Fruit fly (Drosophila melanogaster) whole organism, adult: ENCODE data around the gene Cngl.

Source experiments
- CG14711 ChIP-seq: fragments of 200-800 bp; sonication (Bioruptor generic); optimal IDR thresholded peaks from 2 replicates; lab custom pipeline; 2018; ENCODE audit warnings: missing biosample characterization, mild to moderate bottlenecking, missing genetic modification characterization, moderate library complexity
- CG1620 ChIP-seq: fragments of 200-800 bp; sonication (Bioruptor generic); optimal IDR thresholded peaks from 2 replicates; lab custom pipeline; 2016; ENCODE audit warnings: missing biosample characterization, missing genetic modification characterization
- CG33017 ChIP-seq: fragments of 200-800 bp; sonication (Bioruptor generic); optimal IDR thresholded peaks from 2 replicates; lab custom pipeline; 2018; ENCODE audit warnings: missing biosample characterization, mild to moderate bottlenecking, missing genetic modification characterization, moderate library complexity
- CG5204 ChIP-seq: fragments of 200-800 bp; sonication (Bioruptor generic); optimal IDR thresholded peaks from 2 replicates; lab custom pipeline; 2016; ENCODE audit warnings: missing biosample characterization, missing genetic modification characterization
- CG7045 ChIP-seq: fragments of 200-800 bp; sonication (Bioruptor generic); optimal IDR thresholded peaks from 2 replicates; lab custom pipeline; 2017; ENCODE audit warnings: missing biosample characterization, mild to moderate bottlenecking, missing genetic modification characterization
- CG7101 ChIP-seq: fragments of 200-800 bp; sonication (Bioruptor generic); optimal IDR thresholded peaks from 2 replicates; lab custom pipeline; 2018; ENCODE audit warnings: missing biosample characterization, mild to moderate bottlenecking, missing genetic modification characterization, moderate library complexity
- Mnt ChIP-seq: fragments of 200-800 bp; sonication (Bioruptor generic); optimal IDR thresholded peaks from 2 replicates; lab custom pipeline; 2016; ENCODE audit warnings: missing biosample characterization, mild to moderate bottlenecking, missing genetic modification characterization
- cnc ChIP-seq, 2 experiments: fragments of >200 bp; optimal IDR thresholded peaks; 2 replicates each; lab custom pipeline; 2017
- kay ChIP-seq: fragments of 200-800 bp; sonication (Bioruptor generic); peaks from one replicate; lab custom pipeline; 2016; ENCODE audit warnings: missing biosample characterization, missing genetic modification characterization, borderline replicate concordance
- pad ChIP-seq: fragments of 200-800 bp; sonication (Bioruptor generic); optimal IDR thresholded peaks from 3 replicates; lab custom pipeline; 2017; ENCODE audit warnings: missing biosample characterization, missing genetic modification characterization, mild to moderate bottlenecking, moderate library complexity, missing genetic modification reagents
- toe ChIP-seq: fragments of 200-800 bp; sonication (Bioruptor generic); optimal IDR thresholded peaks from 2 replicates; lab custom pipeline; 2016; ENCODE audit warnings: missing biosample characterization, missing genetic modification characterization

DNA sequence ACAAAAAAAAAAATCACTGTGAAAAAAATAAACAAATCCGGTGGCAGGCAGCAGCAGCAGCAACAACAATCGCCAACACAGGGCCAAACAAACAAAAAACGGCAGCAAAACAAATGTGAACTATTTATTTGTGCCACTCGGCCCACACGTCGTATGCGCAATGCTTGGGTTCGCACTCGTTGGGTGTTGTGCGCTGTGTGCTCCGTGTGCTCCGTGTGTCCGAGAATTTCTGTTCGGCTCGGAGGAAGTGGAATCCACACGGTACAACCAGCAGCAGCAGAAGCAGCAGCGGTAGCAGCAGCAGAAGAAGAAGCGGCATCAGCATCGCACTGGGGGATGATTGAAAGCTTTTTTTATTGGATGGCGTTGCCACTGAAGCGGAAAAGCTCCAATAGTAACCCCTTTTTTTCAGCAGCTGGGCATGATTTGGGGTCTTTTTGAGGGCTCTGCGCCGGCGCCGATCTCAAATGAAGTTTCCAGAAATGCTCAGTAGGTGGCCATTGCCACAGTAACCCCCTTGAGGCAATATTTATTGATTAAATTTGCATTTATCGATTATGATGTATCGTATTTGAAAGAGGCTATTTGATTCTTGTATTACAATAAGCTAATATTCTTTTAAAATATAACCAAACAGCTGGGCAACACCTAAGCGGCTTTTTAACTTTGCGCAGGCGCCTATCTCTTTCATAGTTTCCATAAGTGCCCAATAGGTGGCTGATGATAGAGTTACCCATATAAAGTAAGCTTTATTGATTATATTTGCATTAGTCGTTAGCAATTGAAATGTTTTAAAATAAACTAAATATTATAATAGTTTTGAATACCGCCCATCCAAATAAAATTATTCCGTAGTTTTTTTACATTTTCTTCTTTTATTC, 55.6 kb downstream of the Cngl start, which contains the start of gene CG9164:
- no peak for TF ChIP-seq cnc (optimal IDR thresholded peaks at IDR 0.05; lab: Kevin White, UChicago)
- no peak for TF ChIP-seq toe (GFP tag; lab: Kevin White, UChicago)
- no peak for TF ChIP-seq CG1620 (GFP tag; lab: Kevin White, UChicago)
- TF ChIP-seq CG14711 (tag; lab: Kevin White, UChicago), result no peak
- TF ChIP-seq CG5204 (GFP tag; lab: Kevin White, UChicago), result no peak
- TF ChIP-seq kay (GFP tag; lab: Kevin White, UChicago), result no peak
- TF ChIP-seq CG7101 (tag; lab: Kevin White, UChicago), result no peak
- TF ChIP-seq CG33017 (tag; lab: Kevin White, UChicago), result no peak
- TF ChIP-seq CG7045 (GFP tag; lab: Kevin White, UChicago), result no peak
- TF ChIP-seq Mnt (GFP tag; lab: Kevin White, UChicago), result no peak
- TF ChIP-seq pad (GFP tag; lab: Kevin White, UChicago), result no peak
